Fruit fly (Drosophila melanogaster) whole organism, prepupa: ENCODE results near the gene CCKLR-17D1.

ENCODE experiments used
- Blimp-1 ChIP-seq: fragments of 200-800 bp; sonication (Bioruptor generic); optimal IDR thresholded peaks from 3 replicates; lab custom pipeline; 2017; ENCODE audit warnings: missing biosample characterization, missing genetic modification characterization, mild to moderate bottlenecking, moderate library complexity, missing genetic modification reagents
- CG10669 ChIP-seq: fragments of 200-800 bp; sonication (Bioruptor generic); optimal IDR thresholded peaks from 3 replicates; lab custom pipeline; 2018; ENCODE audit warnings: missing biosample characterization, mild to moderate bottlenecking, missing genetic modification characterization, moderate library complexity
- CG11294 ChIP-seq: fragments of 200-800 bp; sonication (Bioruptor generic); IDR thresholded peaks from 2 replicates; pipeline ENCODE4 v1.3.6; 2022; ENCODE audit warnings: missing biosample characterization, missing genetic modification characterization
- CG11762 ChIP-seq: fragments of 200-800 bp; sonication (Bioruptor generic); optimal IDR thresholded peaks from 3 replicates; lab custom pipeline; 2016; ENCODE audit warnings: missing biosample characterization, missing genetic modification characterization; ENCODE audit not compliant: insufficient read depth
- CG15336 ChIP-seq: fragments of 200-800 bp; sonication (Bioruptor generic); IDR thresholded peaks from 2 replicates; pipeline ENCODE4 v1.3.6; 2022; ENCODE audit warnings: missing biosample characterization, missing genetic modification characterization
- CG1621 ChIP-seq: fragments of 200-800 bp; sonication (Bioruptor generic); optimal IDR thresholded peaks from 3 replicates; lab custom pipeline; 2018; ENCODE audit warnings: missing biosample characterization, mild to moderate bottlenecking, missing genetic modification characterization
- CG16779 ChIP-seq: fragments of 200-800 bp; sonication (Bioruptor generic); optimal IDR thresholded peaks from 3 replicates; lab custom pipeline; 2017; ENCODE audit warnings: missing biosample characterization, mild to moderate bottlenecking, missing genetic modification characterization
- CG3032 ChIP-seq: fragments of 200-800 bp; optimal IDR thresholded peaks from 2 replicates; lab custom pipeline; 2019; ENCODE audit warnings: missing biosample characterization, mild to moderate bottlenecking, missing genetic modification characterization, moderate library complexity
- CG31627 ChIP-seq: fragments of 200-800 bp; sonication (Bioruptor generic); optimal IDR thresholded peaks from 3 replicates; lab custom pipeline; 2016; ENCODE audit warnings: missing biosample characterization, missing genetic modification characterization
- CG32006 ChIP-seq: fragments of 200-800 bp; sonication (Bioruptor generic); optimal IDR thresholded peaks from 3 replicates; lab custom pipeline; 2017; ENCODE audit warnings: missing biosample characterization, mild to moderate bottlenecking, missing genetic modification characterization
- CG34406 ChIP-seq: fragments of 200-800 bp; sonication (Bioruptor generic); optimal IDR thresholded peaks from 3 replicates; lab custom pipeline; 2016; ENCODE audit warnings: missing biosample characterization, missing genetic modification characterization
- CG3919 ChIP-seq: fragments of 200-800 bp; sonication (Bioruptor generic); optimal IDR thresholded peaks from 3 replicates; lab custom pipeline; 2016; ENCODE audit warnings: missing biosample characterization, missing genetic modification characterization
- CG4318 ChIP-seq: fragments of 200-800 bp; sonication (Bioruptor generic); optimal IDR thresholded peaks from 3 replicates; lab custom pipeline; 2017; ENCODE audit warnings: missing biosample characterization, mild to moderate bottlenecking, missing genetic modification characterization
- CG6163 ChIP-seq: fragments of 200-800 bp; sonication (Bioruptor generic); IDR thresholded peaks from 3 replicates; pipeline ENCODE4 v1.3.6; 2022; ENCODE audit warnings: missing biosample characterization, missing genetic modification characterization
- CG6276 ChIP-seq: fragments of 200-800 bp; sonication (Bioruptor generic); optimal IDR thresholded peaks from 2 replicates; lab custom pipeline; 2017; ENCODE audit warnings: missing biosample characterization, mild to moderate bottlenecking, missing genetic modification characterization
- CG6792 ChIP-seq: fragments of 200-800 bp; sonication (Bioruptor generic); optimal IDR thresholded peaks from 3 replicates; lab custom pipeline; 2016; ENCODE audit warnings: missing biosample characterization, missing genetic modification characterization
- CG6808 ChIP-seq: fragments of 200-800 bp; sonication (Bioruptor generic); optimal IDR thresholded peaks from 3 replicates; lab custom pipeline; 2017; ENCODE audit warnings: missing biosample characterization, missing genetic modification characterization, mild to moderate bottlenecking, moderate library complexity, missing genetic modification reagents
- CG6854 ChIP-seq: fragments of 200-800 bp; sonication (Bioruptor generic); optimal IDR thresholded peaks from 2 replicates; lab custom pipeline; 2017; ENCODE audit warnings: missing biosample characterization, mild to moderate bottlenecking, missing genetic modification characterization
- CG7368 ChIP-seq: fragments of 200-800 bp; sonication (Bioruptor generic); optimal IDR thresholded peaks from 3 replicates; lab custom pipeline; 2016; ENCODE audit warnings: missing biosample characterization, missing genetic modification characterization
- CG8119 ChIP-seq: fragments of 200-800 bp; sonication (Bioruptor generic); IDR thresholded peaks from 3 replicates; pipeline ENCODE4 v1.3.6; 2022; ENCODE audit warnings: missing biosample characterization, missing genetic modification characterization
- CG8319 ChIP-seq: fragments of 200-800 bp; sonication (Bioruptor generic); optimal IDR thresholded peaks from 3 replicates; lab custom pipeline; 2016; ENCODE audit warnings: missing biosample characterization, missing genetic modification characterization
- Eip93F ChIP-seq: fragments of 200-800 bp; sonication (Bioruptor generic); optimal IDR thresholded peaks from 2 replicates; lab custom pipeline; 2016; ENCODE audit warnings: missing biosample characterization, mild to moderate bottlenecking, missing genetic modification characterization
- Ets21C ChIP-seq: fragments of 200-800 bp; sonication (Bioruptor generic); optimal IDR thresholded peaks from 3 replicates; lab custom pipeline; 2016; ENCODE audit warnings: missing biosample characterization, missing genetic modification characterization
- Gug ChIP-seq: fragments of 200-800 bp; sonication (Bioruptor generic); IDR thresholded peaks from 2 replicates; pipeline ENCODE4 v1.3.6; 2022; ENCODE audit warnings: missing biosample characterization, missing genetic modification characterization
- Hr38 ChIP-seq: sonication (Bioruptor generic); optimal IDR thresholded peaks from 2 replicates; lab custom pipeline; 2016; ENCODE audit warnings: missing biosample characterization, missing genetic modification characterization
- Hr4 ChIP-seq: fragments of 200-800 bp; sonication (Bioruptor generic); optimal IDR thresholded peaks from 3 replicates; lab custom pipeline; 2016; ENCODE audit warnings: missing biosample characterization, missing genetic modification characterization
- Lpt ChIP-seq: fragments of 200-800 bp; sonication (Bioruptor generic); optimal IDR thresholded peaks from 3 replicates; lab custom pipeline; 2016; ENCODE audit warnings: missing biosample characterization, missing genetic modification characterization
- Met ChIP-seq: fragments of 200-800 bp; sonication (Bioruptor generic); optimal IDR thresholded peaks from 3 replicates; lab custom pipeline; 2016; ENCODE audit warnings: missing biosample characterization, missing genetic modification characterization
- OdsH ChIP-seq: fragments of 200-800 bp; sonication (Bioruptor generic); optimal IDR thresholded peaks from 3 replicates; lab custom pipeline; 2016; ENCODE audit warnings: missing biosample characterization, missing genetic modification characterization
- Smox ChIP-seq: fragments of 200-800 bp; sonication (Bioruptor generic); optimal IDR thresholded peaks from 3 replicates; lab custom pipeline; 2016; ENCODE audit warnings: missing biosample characterization, missing genetic modification characterization
- achi ChIP-seq: fragments of 200-800 bp; sonication (Bioruptor generic); optimal IDR thresholded peaks from 3 replicates; lab custom pipeline; 2016; ENCODE audit warnings: missing biosample characterization, missing genetic modification characterization
- acj6 ChIP-seq: fragments of 200-800 bp; sonication (Bioruptor generic); optimal IDR thresholded peaks from 3 replicates; lab custom pipeline; 2016; ENCODE audit warnings: missing biosample characterization, missing genetic modification characterization
- cyc ChIP-seq: fragments of 200-800 bp; sonication (Bioruptor generic); optimal IDR thresholded peaks from 3 replicates; lab custom pipeline; 2016; ENCODE audit warnings: missing biosample characterization, missing genetic modification characterization
- dac ChIP-seq: fragments of 200-800 bp; sonication (Bioruptor generic); optimal IDR thresholded peaks from 2 replicates; lab custom pipeline; 2017; ENCODE audit warnings: missing biosample characterization, mild to moderate bottlenecking, missing genetic modification characterization
- eg ChIP-seq: fragments of 200-800 bp; sonication (Bioruptor generic); IDR thresholded peaks from 3 replicates; pipeline ENCODE4 v1.3.6; 2022; ENCODE audit warnings: missing biosample characterization, missing genetic modification characterization
- esn ChIP-seq: fragments of 200-800 bp; sonication (Bioruptor generic); optimal IDR thresholded peaks from 2 replicates; lab custom pipeline; 2016; ENCODE audit warnings: missing biosample characterization, mild to moderate bottlenecking, missing genetic modification characterization, moderate library complexity
- fd59A ChIP-seq: fragments of 200-800 bp; sonication (Bioruptor generic); optimal IDR thresholded peaks from 2 replicates; lab custom pipeline; 2017; ENCODE audit warnings: missing biosample characterization, mild to moderate bottlenecking, missing genetic modification characterization, missing genetic modification reagents
- fkh ChIP-seq: fragments of 200-800 bp; sonication (Bioruptor generic); optimal IDR thresholded peaks from 3 replicates; lab custom pipeline; 2017; ENCODE audit warnings: missing biosample characterization, mild to moderate bottlenecking, missing genetic modification characterization, moderate library complexity
- lz ChIP-seq: fragments of 200-800 bp; sonication (Bioruptor generic); optimal IDR thresholded peaks from 3 replicates; lab custom pipeline; 2016; ENCODE audit warnings: missing biosample characterization, missing genetic modification characterization
- net ChIP-seq: fragments of 200-800 bp; sonication (Bioruptor generic); optimal IDR thresholded peaks from 3 replicates; lab custom pipeline; 2016; ENCODE audit warnings: missing biosample characterization, missing genetic modification characterization
- salr ChIP-seq, 2 experiments: fragments of 200-800 bp; sonication (Bioruptor generic); optimal IDR thresholded peaks; 3 replicates each; lab custom pipeline; 2016 to 2018; ENCODE audit warnings: missing biosample characterization in 2 of 2, missing genetic modification characterization in 2 of 2, mild to moderate bottlenecking in 1 of 2
- spab ChIP-seq: fragments of 200-800 bp; sonication (Bioruptor generic); optimal IDR thresholded peaks from 2 replicates; lab custom pipeline; 2017; ENCODE audit warnings: missing biosample characterization, mild to moderate bottlenecking, missing genetic modification characterization, missing genetic modification reagents
- ss ChIP-seq, 2 experiments: fragments of 200-800 bp; sonication (Bioruptor generic); optimal IDR thresholded peaks; 2 replicates in 1 of 2; 3 replicates in 1 of 2; lab custom pipeline; 2017 to 2018; ENCODE audit warnings: mild to moderate bottlenecking in 2 of 2, missing biosample characterization in 2 of 2, missing genetic modification characterization in 2 of 2, moderate library complexity in 1 of 2
- svp ChIP-seq: fragments of 200-800 bp; sonication (Bioruptor generic); peaks from one replicate; lab custom pipeline; 2016; ENCODE audit warnings: missing biosample characterization, missing genetic modification characterization
- topi ChIP-seq: fragments of 200-800 bp; sonication (Bioruptor generic); optimal IDR thresholded peaks from 3 replicates; lab custom pipeline; 2016; ENCODE audit warnings: missing biosample characterization, missing genetic modification characterization

The CCKLR-17D1 gene

DNA sequence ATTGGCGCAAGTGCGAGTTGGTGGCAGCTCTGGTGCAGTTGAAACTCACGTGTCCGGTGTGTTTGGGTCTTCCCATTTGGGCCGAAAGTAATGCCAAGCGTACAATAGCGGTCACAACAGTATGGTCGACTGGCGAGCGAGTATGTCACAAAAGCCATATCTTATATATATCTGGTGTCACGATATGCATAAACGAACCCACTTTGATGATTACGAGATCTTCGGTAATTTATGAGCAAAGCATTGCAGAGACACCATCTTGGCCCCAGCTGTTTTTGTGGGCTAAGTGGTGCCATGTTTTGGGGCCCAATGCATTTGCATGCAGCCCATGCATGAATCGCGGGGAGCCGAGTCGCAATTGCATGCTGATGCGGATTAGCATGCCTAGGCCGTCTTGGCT is 47.5 kb downstream of the CCKLR-17D1 start (continued):
- TF ChIP-seq eg (GFP tag; lab: Robert Waterston, UW), result peak; percentile 80
- no peak for TF ChIP-seq spab (GFP tag; lab: Kevin White, UChicago)
- peak; percentile 45 for TF ChIP-seq achi (GFP tag; lab: Kevin White, UChicago)
- no peak for TF ChIP-seq Gug (GFP tag; lab: Robert Waterston, UW)
- no peak for TF ChIP-seq Ets21C
- TF ChIP-seq Eip93F (GFP tag; lab: Kevin White, UChicago), result no peak
- TF ChIP-seq CG3919 (GFP tag; lab: Kevin White, UChicago), result peak; percentile 47
- peak; percentile 15 for TF ChIP-seq CG34406
- TF ChIP-seq CG16779 (tag; lab: Kevin White, UChicago), result no peak
- TF ChIP-seq Lpt (GFP tag; lab: Kevin White, UChicago), result no peak
- peak; percentile 37 for TF ChIP-seq CG6792 (GFP tag; lab: Kevin White, UChicago)
- TF ChIP-seq Blimp-1 (GFP tag; lab: Kevin White, UChicago), result no peak
- peak; percentile 32 for TF ChIP-seq CG4318
- TF ChIP-seq CG6808 (GFP tag; lab: Kevin White, UChicago), result no peak
- no peak for TF ChIP-seq lz (GFP tag; lab: Kevin White, UChicago)
- peak; percentile 34 for TF ChIP-seq acj6 (GFP tag; lab: Kevin White, UChicago)
- TF ChIP-seq salr (GFP tag; optimal IDR thresholded peaks at IDR 0.05; lab: Kevin White, UChicago), result no peak
- TF ChIP-seq Hr4 (GFP tag; lab: Kevin White, UChicago), result peak; percentile 51
- peak; percentile 31 for TF ChIP-seq CG6276 (GFP tag; lab: Kevin White, UChicago)
- peak; percentile 36 for TF ChIP-seq OdsH (GFP tag; lab: Kevin White, UChicago)
- peak; percentile 47; the same call in 1 of the 3 replicates for TF ChIP-seq CG8119 (GFP tag; lab: Robert Waterston, UW)
- TF ChIP-seq fkh (GFP tag; lab: Kevin White, UChicago), result no peak
- no peak for TF ChIP-seq CG7368 (GFP tag; lab: Kevin White, UChicago)
- TF ChIP-seq, all 60 proteins: peak for 31

- TF ChIP-seq CG11762 (no peak), CG8119 (GFP tag; lab: Robert Waterston, UW) (no peak), cyc (GFP tag; lab: Kevin White, UChicago) (no peak), dac (GFP tag; lab: Kevin White, UChicago) (no peak), Lpt (GFP tag; lab: Kevin White, UChicago) (peak; percentile 20), ss (GFP tag; optimal IDR thresholded peaks at IDR 0.05; lab: Kevin White, UChicago) (no peak), Hr38 (GFP tag; lab: Kevin White, UChicago) (no peak), CG1621 (tag; lab: Kevin White, UChicago) (no peak), eg (GFP tag; lab: Robert Waterston, UW) (0 out of 3 replicates have a peak, but pooled peaks have one; percentile 17), CG6163 (GFP tag; lab: Robert Waterston, UW) (no peak; the same call in 2 of the 3 replicates)
- TF ChIP-seq, all 60 proteins: peak for 2
Measured at dm6 chrX:18676756-18677155, 49.6 kb downstream of the CCKLR-17D1 start.

DNA sequence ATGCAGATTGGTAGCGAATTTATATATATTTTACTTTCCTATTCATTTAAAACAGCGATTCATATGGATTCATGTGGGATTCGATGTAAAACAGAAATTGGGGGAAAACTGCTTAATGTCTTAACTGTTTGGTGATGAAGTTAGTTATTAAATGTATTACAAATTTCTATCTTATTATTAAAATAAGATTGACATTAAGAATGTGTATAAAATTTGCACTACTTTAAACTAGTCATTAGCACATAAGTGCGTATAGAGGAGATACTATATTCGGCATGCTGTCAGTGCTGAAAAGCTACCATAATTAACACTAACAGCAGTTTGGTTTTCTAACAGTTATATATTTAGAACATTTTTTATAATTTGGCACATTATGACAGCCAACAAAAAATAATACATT is 50.7 kb downstream of the CCKLR-17D1 start:
- no peak for TF ChIP-seq fkh (GFP tag; lab: Kevin White, UChicago)
- TF ChIP-seq CG15336, result no peak
- no peak for TF ChIP-seq cyc (GFP tag; lab: Kevin White, UChicago)
- peak in 1 of 2 experiments; percentile 25 for TF ChIP-seq salr (GFP tag; optimal IDR thresholded peaks at IDR 0.05; lab: Kevin White, UChicago)
- no peak for TF ChIP-seq CG1621 (tag; lab: Kevin White, UChicago)
- no peak for TF ChIP-seq CG31627 (GFP tag; lab: Kevin White, UChicago)
- peak; percentile 61 for TF ChIP-seq CG32006 (GFP tag; lab: Kevin White, UChicago)
- TF ChIP-seq CG10669 (GFP tag; lab: Kevin White, UChicago), result no peak
- peak; percentile 6 for TF ChIP-seq net (GFP tag; lab: Kevin White, UChicago)
- TF ChIP-seq CG11294, result no peak
- TF ChIP-seq Ets21C, result no peak
- TF ChIP-seq CG4318, result peak; percentile 45
- no peak for TF ChIP-seq Smox (GFP tag; lab: Kevin White, UChicago)
- peak; percentile 27 for TF ChIP-seq Hr4 (GFP tag; lab: Kevin White, UChicago)
- TF ChIP-seq Eip93F (GFP tag; lab: Kevin White, UChicago), result no peak
- TF ChIP-seq svp (GFP tag; lab: Kevin White, UChicago), result peak; percentile 68
- TF ChIP-seq CG8319 (GFP tag; lab: Kevin White, UChicago), result no peak
- TF ChIP-seq CG3032, result no peak
- TF ChIP-seq eg (GFP tag; lab: Robert Waterston, UW), result 0 out of 3 replicates have a peak, but pooled peaks have one; percentile 8
- no peak for TF ChIP-seq CG6854
- TF ChIP-seq OdsH (GFP tag; lab: Kevin White, UChicago), result no peak
- TF ChIP-seq acj6 (GFP tag; lab: Kevin White, UChicago), result no peak
- TF ChIP-seq fd59A (GFP tag; lab: Kevin White, UChicago), result no peak
- TF ChIP-seq CG6276 (GFP tag; lab: Kevin White, UChicago), result peak; percentile 6
- TF ChIP-seq esn, result peak; percentile 44
- peak; percentile 24 for TF ChIP-seq topi
- TF ChIP-seq CG6808 (GFP tag; lab: Kevin White, UChicago), result no peak
- TF ChIP-seq CG3919 (GFP tag; lab: Kevin White, UChicago), result no peak
- TF ChIP-seq Met (GFP tag; lab: Kevin White, UChicago), result peak; percentile 30
- no peak for TF ChIP-seq CG6792 (GFP tag; lab: Kevin White, UChicago)
